Fruit fly (Drosophila melanogaster) whole organism: ENCODE data around the gene pnt.

Experiments used
- CG8478 ChIP-seq: fragments of >200 bp; optimal IDR thresholded peaks from 2 replicates; lab custom pipeline; 2018; ENCODE audit warnings: inconsistent platforms
- pan ChIP-seq: fragments of >200 bp; optimal IDR thresholded peaks from 2 replicates; lab custom pipeline; 2017
- usp ChIP-seq: fragments of >200 bp; optimal IDR thresholded peaks from 2 replicates; lab custom pipeline; 2017; ENCODE audit warnings: missing biosample characterization, missing genetic modification characterization, mixed read lengths

- no peak for TF ChIP-seq pan (lab: Kevin White, UChicago)
- TF ChIP-seq CG8478 (lab: Kevin White, UChicago), result no peak
- TF ChIP-seq usp (GFP tag; lab: Kevin White, UChicago), result no peak
Measured at dm6 chr3R:23346007-23346681, at the start of gene pnt.
